Fruit fly (Drosophila melanogaster) whole organism, embryonic: ENCODE results near the gene atl.

ENCODE experiments used
- Adf1 ChIP-seq: fragments of 200-800 bp; sonication (Bioruptor generic); IDR thresholded peaks from 2 replicates; pipeline ENCODE4 v1.3.6; 2022; ENCODE audit warnings: missing biosample characterization, missing genetic modification characterization
- B-H1 ChIP-seq: fragments of 200-800 bp; sonication (Bioruptor generic); IDR thresholded peaks from 3 replicates; pipeline ENCODE4 v1.3.6; 2022; ENCODE audit warnings: missing biosample characterization, missing genetic modification characterization
- Bteb2 ChIP-seq: fragments of 200-800 bp; sonication (Bioruptor generic); optimal IDR thresholded peaks from 2 replicates; lab custom pipeline; 2016; ENCODE audit warnings: missing biosample characterization, missing genetic modification characterization
- CG10979 ChIP-seq: fragments of 200-800 bp; sonication (Bioruptor generic); optimal IDR thresholded peaks from 2 replicates; lab custom pipeline; 2018; ENCODE audit warnings: missing biosample characterization, mild to moderate bottlenecking, missing genetic modification characterization, moderate library complexity
- CG12219 ChIP-seq: fragments of 200-800 bp; sonication (Bioruptor generic); optimal IDR thresholded peaks from 3 replicates; lab custom pipeline; 2018; ENCODE audit warnings: missing biosample characterization, mild to moderate bottlenecking, missing genetic modification characterization
- CG12942 ChIP-seq: fragments of 200-800 bp; sonication (Bioruptor generic); optimal IDR thresholded peaks from 3 replicates; lab custom pipeline; 2016; ENCODE audit warnings: missing biosample characterization, missing genetic modification characterization
- CG14965 ChIP-seq: fragments of 200-800 bp; sonication (Bioruptor generic); optimal IDR thresholded peaks from 2 replicates; lab custom pipeline; 2016; ENCODE audit warnings: missing biosample characterization, missing genetic modification characterization, borderline replicate concordance
- CG15073 ChIP-seq: fragments of 200-800 bp; sonication (Bioruptor generic); optimal IDR thresholded peaks from 2 replicates; lab custom pipeline; 2016; ENCODE audit warnings: missing biosample characterization, missing genetic modification characterization
- CG15514 ChIP-seq: fragments of 200-800 bp; sonication (Bioruptor generic); optimal IDR thresholded peaks from 3 replicates; lab custom pipeline; 2017; ENCODE audit warnings: missing biosample characterization, missing genetic modification characterization, mild to moderate bottlenecking, moderate library complexity, missing genetic modification reagents
- CG1602 ChIP-seq: fragments of 200-800 bp; sonication (Bioruptor generic); optimal IDR thresholded peaks from 3 replicates; lab custom pipeline; 2016; ENCODE audit warnings: missing biosample characterization, missing genetic modification characterization
- CG16779 ChIP-seq: fragments of 200-800 bp; sonication (Bioruptor generic); IDR thresholded peaks from 2 replicates; pipeline ENCODE4 v1.3.6; 2022; ENCODE audit warnings: missing biosample characterization, missing genetic modification characterization
- CG17802 ChIP-seq: fragments of 200-800 bp; sonication (Bioruptor generic); optimal IDR thresholded peaks from 2 replicates; lab custom pipeline; 2018; ENCODE audit warnings: missing biosample characterization, mild to moderate bottlenecking, missing genetic modification characterization, moderate library complexity
- CG18011 ChIP-seq: fragments of 200-800 bp; sonication (Bioruptor generic); optimal IDR thresholded peaks from 2 replicates; lab custom pipeline; 2017; ENCODE audit warnings: missing biosample characterization, missing genetic modification characterization, mild to moderate bottlenecking, moderate library complexity, missing genotype
- CG2116 ChIP-seq: fragments of 200-800 bp; sonication (Bioruptor generic); optimal IDR thresholded peaks from 3 replicates; lab custom pipeline; 2018; ENCODE audit warnings: missing biosample characterization, mild to moderate bottlenecking, missing genetic modification characterization
- CG2120 ChIP-seq: fragments of 200-800 bp; sonication (Bioruptor generic); optimal IDR thresholded peaks from 3 replicates; lab custom pipeline; 2016; ENCODE audit warnings: missing biosample characterization, missing genetic modification characterization
- CG2712 ChIP-seq: fragments of 200-800 bp; optimal IDR thresholded peaks from 3 replicates; lab custom pipeline; 2019; ENCODE audit warnings: missing biosample characterization, mild to moderate bottlenecking, missing genetic modification characterization, moderate library complexity
- CG2875 ChIP-seq: fragments of 200-800 bp; sonication (Bioruptor generic); optimal IDR thresholded peaks from 2 replicates; lab custom pipeline; 2017; ENCODE audit warnings: missing biosample characterization, mild to moderate bottlenecking, missing genetic modification characterization, missing genetic modification reagents
- CG2889 ChIP-seq: fragments of 200-800 bp; sonication (Bioruptor generic); IDR thresholded peaks from 3 replicates; pipeline ENCODE4 v1.3.6; 2022; ENCODE audit warnings: missing biosample characterization, missing genetic modification characterization
- CG31388 ChIP-seq: fragments of 200-800 bp; sonication (Bioruptor generic); optimal IDR thresholded peaks from 2 replicates; lab custom pipeline; 2016; ENCODE audit warnings: missing biosample characterization, missing genetic modification characterization
- CG6254 ChIP-seq: fragments of 200-800 bp; sonication (Bioruptor generic); optimal IDR thresholded peaks from 3 replicates; lab custom pipeline; 2017; ENCODE audit warnings: mild to moderate bottlenecking, missing biosample characterization, missing genetic modification reagents, missing genetic modification characterization
- CG6854 ChIP-seq: fragments of 200-800 bp; sonication (Bioruptor generic); optimal IDR thresholded peaks from 3 replicates; lab custom pipeline; 2017; ENCODE audit warnings: missing biosample characterization, mild to moderate bottlenecking, missing genetic modification characterization
- CG7839 ChIP-seq: fragments of 200-800 bp; sonication (Bioruptor generic); optimal IDR thresholded peaks from 3 replicates; lab custom pipeline; 2018; ENCODE audit warnings: missing biosample characterization, mild to moderate bottlenecking, missing genetic modification characterization, moderate library complexity
- CG8290 ChIP-seq, 3 experiments: fragments of 200-800 bp; sonication (Bioruptor generic); optimal IDR thresholded peaks; 2 replicates each; lab custom pipeline; 2016 to 2019; ENCODE audit warnings: missing biosample characterization in 3 of 3, missing genetic modification characterization in 3 of 3, mild to moderate bottlenecking in 2 of 3, moderate library complexity in 1 of 3
- CG9437 ChIP-seq: fragments of 200-800 bp; sonication (Bioruptor generic); optimal IDR thresholded peaks from 2 replicates; lab custom pipeline; 2018; ENCODE audit warnings: missing biosample characterization, mild to moderate bottlenecking, missing genetic modification characterization
- CG9817 ChIP-seq: fragments of 200-800 bp; sonication (Bioruptor generic); optimal IDR thresholded peaks from 2 replicates; lab custom pipeline; 2018; ENCODE audit warnings: missing biosample characterization, mild to moderate bottlenecking, missing genetic modification characterization, moderate library complexity
- Camta ChIP-seq: fragments of 200-800 bp; sonication (Bioruptor generic); optimal IDR thresholded peaks from 2 replicates; lab custom pipeline; 2016; ENCODE audit warnings: missing biosample characterization, missing genetic modification characterization
- Dref ChIP-seq: fragments of 200-800 bp; sonication (Bioruptor generic); IDR thresholded peaks from 2 replicates; pipeline ENCODE4 v1.3.6; 2022; ENCODE audit warnings: missing biosample characterization, missing genetic modification characterization
- HLH4C ChIP-seq: fragments of 200-800 bp; sonication (Bioruptor generic); IDR thresholded peaks from 3 replicates; pipeline ENCODE4 v1.3.6; 2022; ENCODE audit warnings: missing biosample characterization, missing genetic modification characterization; ENCODE audit not compliant: partially characterized antibody
- Hr39 ChIP-seq: fragments of >200 bp; optimal IDR thresholded peaks from 2 replicates; lab custom pipeline; 2017
- Hr51 ChIP-seq, 2 experiments: fragments of 200-800 bp; sonication (Bioruptor generic); optimal IDR thresholded peaks; 2 replicates in 1 of 2; 3 replicates in 1 of 2; lab custom pipeline; 2016 to 2018; ENCODE audit warnings: missing biosample characterization in 2 of 2, missing genetic modification characterization in 2 of 2, mild to moderate bottlenecking in 1 of 2, moderate library complexity in 1 of 2
- Myb ChIP-seq: fragments of 200-800 bp; sonication (Bioruptor generic); optimal IDR thresholded peaks from 2 replicates; lab custom pipeline; 2016; ENCODE audit warnings: missing biosample characterization, missing genetic modification characterization
- NFAT ChIP-seq: fragments of 200-800 bp; sonication (Bioruptor generic); IDR thresholded peaks from 2 replicates; pipeline ENCODE4 v1.3.6; 2022; ENCODE audit warnings: missing biosample characterization, missing genetic modification characterization
- NK7.1 ChIP-seq: fragments of 200-800 bp; sonication (Bioruptor generic); optimal IDR thresholded peaks from 3 replicates; lab custom pipeline; 2016; ENCODE audit warnings: missing biosample characterization, missing genetic modification characterization
- Poxn ChIP-seq: fragments of 200-800 bp; sonication (Bioruptor generic); IDR thresholded peaks from 2 replicates; pipeline ENCODE4 v1.3.6; 2022; ENCODE audit warnings: missing biosample characterization, missing genetic modification characterization
- aop ChIP-seq: fragments of 200-800 bp; sonication (Bioruptor generic); IDR thresholded peaks from 2 replicates; pipeline ENCODE4 v1.3.6; 2022; ENCODE audit warnings: missing biosample characterization, missing genetic modification characterization
- bcd ChIP-seq: fragments of 200-800 bp; sonication (Bioruptor generic); optimal IDR thresholded peaks from 2 replicates; lab custom pipeline; 2017; ENCODE audit warnings: missing biosample characterization, mild to moderate bottlenecking, missing genetic modification characterization
- caup ChIP-seq: fragments of 200-800 bp; sonication (Bioruptor generic); optimal IDR thresholded peaks from 3 replicates; lab custom pipeline; 2017; ENCODE audit warnings: missing biosample characterization, mild to moderate bottlenecking, missing genetic modification characterization, moderate library complexity; ENCODE audit not compliant: severe bottlenecking
- da ChIP-seq: fragments of 200-800 bp; sonication (Bioruptor generic); optimal IDR thresholded peaks from 2 replicates; lab custom pipeline; 2016; ENCODE audit warnings: missing biosample characterization, missing genetic modification characterization
- eve ChIP-seq, 2 experiments: fragments of >200 bp; optimal IDR thresholded peaks; 2 replicates each; lab custom pipeline; 2017; ENCODE audit warnings: missing biosample characterization in 2 of 2, missing genetic modification characterization in 2 of 2
- gem ChIP-seq: fragments of 200-800 bp; sonication (Bioruptor generic); optimal IDR thresholded peaks from 2 replicates; lab custom pipeline; 2019; ENCODE audit warnings: missing biosample characterization, mild to moderate bottlenecking, missing genetic modification characterization, moderate library complexity
- h ChIP-seq: fragments of >200 bp; optimal IDR thresholded peaks from 2 replicates; lab custom pipeline; 2017
- hth ChIP-seq: fragments of >200 bp; optimal IDR thresholded peaks from 2 replicates; lab custom pipeline; 2017; ENCODE audit warnings: inconsistent platforms
- pnt ChIP-seq: fragments of 200-800 bp; sonication (Bioruptor generic); optimal IDR thresholded peaks from 3 replicates; lab custom pipeline; 2016; ENCODE audit warnings: missing biosample characterization, missing genetic modification characterization
- ro ChIP-seq: fragments of 200-800 bp; sonication (Bioruptor generic); IDR thresholded peaks from 2 replicates; pipeline ENCODE4 v1.3.6; 2022; ENCODE audit warnings: missing biosample characterization, missing genetic modification characterization
- sc ChIP-seq, 3 experiments: fragments of >200 bp in 2 of 3; fragments of 200-800 bp in 1 of 3; sonication (Bioruptor generic) in 1 of 3; optimal IDR thresholded peaks; 2 replicates in 2 of 3; 3 replicates in 1 of 3; lab custom pipeline; 2017; ENCODE audit warnings: mild to moderate bottlenecking in 1 of 3, missing biosample characterization in 1 of 3, missing genetic modification characterization in 1 of 3, missing genetic modification reagents in 1 of 3
- seq ChIP-seq: fragments of 200-800 bp; sonication (Bioruptor generic); IDR thresholded peaks from 2 replicates; pipeline ENCODE4 v1.3.6; 2022; ENCODE audit warnings: missing biosample characterization, missing genetic modification characterization
- sna ChIP-seq: fragments of 200-800 bp; sonication (Bioruptor generic); IDR thresholded peaks from 2 replicates; pipeline ENCODE4 v1.3.6; 2022; ENCODE audit warnings: missing biosample characterization, missing genetic modification characterization; ENCODE audit not compliant: partially characterized antibody
- vfl ChIP-seq: fragments of 200-800 bp; sonication (Bioruptor generic); optimal IDR thresholded peaks from 2 replicates; lab custom pipeline; 2016; ENCODE audit warnings: missing biosample characterization, missing genetic modification characterization
- vnd ChIP-seq: fragments of 200-800 bp; sonication (Bioruptor generic); IDR thresholded peaks from 3 replicates; pipeline ENCODE4 v1.3.6; 2022; ENCODE audit warnings: missing biosample characterization, missing genetic modification characterization; ENCODE audit not compliant: partially characterized antibody
- wek ChIP-seq: fragments of 200-800 bp; sonication (Bioruptor generic); optimal IDR thresholded peaks from 3 replicates; lab custom pipeline; 2018; ENCODE audit warnings: missing biosample characterization, mild to moderate bottlenecking, missing genetic modification characterization, moderate library complexity

The atl gene

DNA sequence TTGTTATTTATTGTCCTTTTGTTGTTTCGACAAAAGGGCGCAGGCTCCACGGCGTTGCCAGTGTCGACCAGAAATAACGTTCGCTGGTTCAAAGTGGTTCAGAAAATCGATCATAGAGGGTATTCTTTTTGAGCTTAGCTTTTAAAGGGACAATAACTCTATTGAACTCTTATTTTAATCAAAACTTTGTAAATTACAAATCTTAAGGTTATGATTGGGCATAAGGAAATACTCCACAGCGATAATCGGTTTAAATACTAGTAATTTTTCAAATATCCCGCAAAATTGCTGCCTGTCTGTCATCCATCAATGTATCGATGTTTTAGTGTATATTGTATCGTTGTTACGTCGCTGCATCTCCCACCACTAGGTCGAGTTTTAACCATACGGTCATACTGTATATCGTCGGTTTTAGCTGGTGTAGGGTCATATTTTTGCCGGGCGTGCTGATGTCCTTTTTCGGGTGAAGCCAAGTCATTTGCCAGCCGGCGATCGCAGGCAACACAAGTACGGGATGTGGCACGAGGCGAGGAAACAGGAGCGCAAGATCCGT, 29.4 kb downstream of the atl start, which contains the start of the genes CG31125 and CG6695 (continued):
- TF ChIP-seq pnt (GFP tag; lab: Kevin White, UChicago) (peak; percentile 55), Dref (peak; percentile 90), CG12219 (GFP tag; lab: Kevin White, UChicago) (no peak), sna (peak; percentile 70), sc (optimal IDR thresholded peaks at IDR 0.05; lab: Kevin White, UChicago) (no peak), sc (GFP tag; optimal IDR thresholded peaks at IDR 0.05; lab: Kevin White, UChicago) (no peak), CG2116 (GFP tag; lab: Kevin White, UChicago) (peak; percentile 94), Hr51 (GFP tag; optimal IDR thresholded peaks at IDR 0.05; lab: Kevin White, UChicago) (peak in 1 of 2 experiments; percentile 35), CG6854 (no peak), wek (GFP tag; lab: Kevin White, UChicago) (peak; percentile 97), aop (GFP tag; lab: Robert Waterston, UW) (no peak), Poxn (GFP tag; lab: Robert Waterston, UW) (no peak), caup (GFP tag; lab: Kevin White, UChicago) (peak; percentile 27), CG15073 (GFP tag; lab: Kevin White, UChicago) (no peak), gem (tag; lab: Kevin White, UChicago) (no peak), ro (GFP tag; lab: Robert Waterston, UW) (no peak), CG15514 (GFP tag; lab: Kevin White, UChicago) (peak; percentile 98), seq (GFP tag; lab: Robert Waterston, UW) (no peak), CG14965 (GFP tag; lab: Kevin White, UChicago) (no peak), CG18011 (GFP tag; lab: Kevin White, UChicago) (peak; percentile 21), CG2712 (peak; percentile 62), Myb (GFP tag; lab: Kevin White, UChicago) (peak; percentile 96), B-H1 (no peak), Camta (GFP tag; lab: Kevin White, UChicago) (peak; percentile 62), CG17802 (no peak), CG8290 (GFP tag; optimal IDR thresholded peaks at IDR 0.05; lab: Kevin White, UChicago) (no peak), CG8290 (tag; optimal IDR thresholded peaks at IDR 0.05; lab: Kevin White, UChicago) (no peak), Bteb2 (GFP tag; lab: Kevin White, UChicago) (peak; percentile 41), CG9817 (tag; lab: Kevin White, UChicago) (peak; percentile 42), NK7.1 (GFP tag; lab: Kevin White, UChicago) (peak; percentile 51), NFAT (peak; percentile 63; the same call in 1 of the 2 replicates), vnd (GFP tag; lab: Robert Waterston, UW) (peak; percentile 73), CG7839 (no peak), CG1602 (GFP tag; lab: Kevin White, UChicago) (peak; percentile 41), h (lab: Kevin White, UChicago) (no peak), hth (lab: Kevin White, UChicago) (no peak), vfl (GFP tag; lab: Kevin White, UChicago) (peak; percentile 35), CG9437 (GFP tag; lab: Kevin White, UChicago) (peak; percentile 60), CG2875 (GFP tag; lab: Kevin White, UChicago) (no peak), HLH4C (peak; percentile 72; the same call in 1 of the 3 replicates), bcd (peak; percentile 31), da (GFP tag; lab: Kevin White, UChicago) (no peak), eve (GFP tag; optimal IDR thresholded peaks at IDR 0.05; lab: Kevin White, UChicago) (no peak), CG10979 (tag; lab: Kevin White, UChicago) (no peak), CG2889 (GFP tag; lab: Robert Waterston, UW) (no peak), CG31388 (GFP tag; lab: Kevin White, UChicago) (no peak), Hr39 (lab: Kevin White, UChicago) (no peak), Adf1 (GFP tag; lab: Robert Waterston, UW) (peak; percentile 27; the same call in 1 of the 2 replicates), CG16779 (no peak), CG6254 (GFP tag; lab: Kevin White, UChicago) (no peak), CG12942 (peak; percentile 21), CG2120 (GFP tag; lab: Kevin White, UChicago) (peak; percentile 81)
